Fruit fly (Drosophila melanogaster) whole organism, prepupa: ENCODE results near the gene RAF2.

Source experiments
- CG10631 ChIP-seq: fragments of 200-800 bp; sonication (Bioruptor generic); optimal IDR thresholded peaks from 2 replicates; lab custom pipeline; 2016; ENCODE audit warnings: missing biosample characterization, missing genetic modification characterization
- CG10669 ChIP-seq: fragments of 200-800 bp; sonication (Bioruptor generic); optimal IDR thresholded peaks from 3 replicates; lab custom pipeline; 2018; ENCODE audit warnings: missing biosample characterization, mild to moderate bottlenecking, missing genetic modification characterization, moderate library complexity
- CG11294 ChIP-seq: fragments of 200-800 bp; sonication (Bioruptor generic); IDR thresholded peaks from 2 replicates; pipeline ENCODE4 v1.3.6; 2022; ENCODE audit warnings: missing biosample characterization, missing genetic modification characterization
- CG11762 ChIP-seq: fragments of 200-800 bp; sonication (Bioruptor generic); optimal IDR thresholded peaks from 3 replicates; lab custom pipeline; 2016; ENCODE audit warnings: missing biosample characterization, missing genetic modification characterization; ENCODE audit not compliant: insufficient read depth
- CG11902 ChIP-seq: fragments of 200-800 bp; sonication (Bioruptor generic); optimal IDR thresholded peaks from 3 replicates; lab custom pipeline; 2016; ENCODE audit warnings: missing biosample characterization, missing genetic modification characterization
- CG1621 ChIP-seq: fragments of 200-800 bp; sonication (Bioruptor generic); optimal IDR thresholded peaks from 3 replicates; lab custom pipeline; 2018; ENCODE audit warnings: missing biosample characterization, mild to moderate bottlenecking, missing genetic modification characterization
- CG16779 ChIP-seq: fragments of 200-800 bp; sonication (Bioruptor generic); optimal IDR thresholded peaks from 3 replicates; lab custom pipeline; 2017; ENCODE audit warnings: missing biosample characterization, mild to moderate bottlenecking, missing genetic modification characterization
- CG3032 ChIP-seq: fragments of 200-800 bp; optimal IDR thresholded peaks from 2 replicates; lab custom pipeline; 2019; ENCODE audit warnings: missing biosample characterization, mild to moderate bottlenecking, missing genetic modification characterization, moderate library complexity
- CG31627 ChIP-seq: fragments of 200-800 bp; sonication (Bioruptor generic); optimal IDR thresholded peaks from 3 replicates; lab custom pipeline; 2016; ENCODE audit warnings: missing biosample characterization, missing genetic modification characterization
- CG32006 ChIP-seq: fragments of 200-800 bp; sonication (Bioruptor generic); optimal IDR thresholded peaks from 3 replicates; lab custom pipeline; 2017; ENCODE audit warnings: missing biosample characterization, mild to moderate bottlenecking, missing genetic modification characterization
- CG34406 ChIP-seq: fragments of 200-800 bp; sonication (Bioruptor generic); optimal IDR thresholded peaks from 3 replicates; lab custom pipeline; 2016; ENCODE audit warnings: missing biosample characterization, missing genetic modification characterization
- CG3919 ChIP-seq: fragments of 200-800 bp; sonication (Bioruptor generic); optimal IDR thresholded peaks from 3 replicates; lab custom pipeline; 2016; ENCODE audit warnings: missing biosample characterization, missing genetic modification characterization
- CG4318 ChIP-seq: fragments of 200-800 bp; sonication (Bioruptor generic); optimal IDR thresholded peaks from 3 replicates; lab custom pipeline; 2017; ENCODE audit warnings: missing biosample characterization, mild to moderate bottlenecking, missing genetic modification characterization
- CG6163 ChIP-seq: fragments of 200-800 bp; sonication (Bioruptor generic); IDR thresholded peaks from 3 replicates; pipeline ENCODE4 v1.3.6; 2022; ENCODE audit warnings: missing biosample characterization, missing genetic modification characterization
- CG6276 ChIP-seq: fragments of 200-800 bp; sonication (Bioruptor generic); optimal IDR thresholded peaks from 2 replicates; lab custom pipeline; 2017; ENCODE audit warnings: missing biosample characterization, mild to moderate bottlenecking, missing genetic modification characterization
- CG6792 ChIP-seq: fragments of 200-800 bp; sonication (Bioruptor generic); optimal IDR thresholded peaks from 3 replicates; lab custom pipeline; 2016; ENCODE audit warnings: missing biosample characterization, missing genetic modification characterization
- CG6808 ChIP-seq: fragments of 200-800 bp; sonication (Bioruptor generic); optimal IDR thresholded peaks from 3 replicates; lab custom pipeline; 2017; ENCODE audit warnings: missing biosample characterization, missing genetic modification characterization, mild to moderate bottlenecking, moderate library complexity, missing genetic modification reagents
- CG6854 ChIP-seq: fragments of 200-800 bp; sonication (Bioruptor generic); optimal IDR thresholded peaks from 2 replicates; lab custom pipeline; 2017; ENCODE audit warnings: missing biosample characterization, mild to moderate bottlenecking, missing genetic modification characterization
- CG7368 ChIP-seq: fragments of 200-800 bp; sonication (Bioruptor generic); optimal IDR thresholded peaks from 3 replicates; lab custom pipeline; 2016; ENCODE audit warnings: missing biosample characterization, missing genetic modification characterization
- CG8119 ChIP-seq: fragments of 200-800 bp; sonication (Bioruptor generic); IDR thresholded peaks from 3 replicates; pipeline ENCODE4 v1.3.6; 2022; ENCODE audit warnings: missing biosample characterization, missing genetic modification characterization
- CG8632 ChIP-seq: fragments of 200-800 bp; sonication (Bioruptor generic); optimal IDR thresholded peaks from 3 replicates; lab custom pipeline; 2016; ENCODE audit warnings: missing biosample characterization, missing genetic modification characterization
- Eip75B ChIP-seq: fragments of 200-800 bp; sonication (Bioruptor generic); optimal IDR thresholded peaks from 3 replicates; lab custom pipeline; 2016; ENCODE audit warnings: missing biosample characterization, missing genetic modification characterization
- Eip78C ChIP-seq: fragments of 200-800 bp; sonication (Bioruptor generic); peaks from one replicate; lab custom pipeline; 2016; ENCODE audit warnings: missing biosample characterization, missing genetic modification characterization
- Eip93F ChIP-seq: fragments of 200-800 bp; sonication (Bioruptor generic); optimal IDR thresholded peaks from 2 replicates; lab custom pipeline; 2016; ENCODE audit warnings: missing biosample characterization, mild to moderate bottlenecking, missing genetic modification characterization
- Ets21C ChIP-seq: fragments of 200-800 bp; sonication (Bioruptor generic); optimal IDR thresholded peaks from 3 replicates; lab custom pipeline; 2016; ENCODE audit warnings: missing biosample characterization, missing genetic modification characterization
- Gug ChIP-seq: fragments of 200-800 bp; sonication (Bioruptor generic); IDR thresholded peaks from 2 replicates; pipeline ENCODE4 v1.3.6; 2022; ENCODE audit warnings: missing biosample characterization, missing genetic modification characterization
- Hr38 ChIP-seq: sonication (Bioruptor generic); optimal IDR thresholded peaks from 2 replicates; lab custom pipeline; 2016; ENCODE audit warnings: missing biosample characterization, missing genetic modification characterization
- Hr4 ChIP-seq: fragments of 200-800 bp; sonication (Bioruptor generic); optimal IDR thresholded peaks from 3 replicates; lab custom pipeline; 2016; ENCODE audit warnings: missing biosample characterization, missing genetic modification characterization
- Lpt ChIP-seq: fragments of 200-800 bp; sonication (Bioruptor generic); optimal IDR thresholded peaks from 3 replicates; lab custom pipeline; 2016; ENCODE audit warnings: missing biosample characterization, missing genetic modification characterization
- Met ChIP-seq: fragments of 200-800 bp; sonication (Bioruptor generic); optimal IDR thresholded peaks from 3 replicates; lab custom pipeline; 2016; ENCODE audit warnings: missing biosample characterization, missing genetic modification characterization
- Smox ChIP-seq: fragments of 200-800 bp; sonication (Bioruptor generic); optimal IDR thresholded peaks from 3 replicates; lab custom pipeline; 2016; ENCODE audit warnings: missing biosample characterization, missing genetic modification characterization
- Sox102F ChIP-seq: fragments of 200-800 bp; sonication (Bioruptor generic); optimal IDR thresholded peaks from 2 replicates; lab custom pipeline; 2016; ENCODE audit warnings: missing biosample characterization, mild to moderate bottlenecking, missing genetic modification characterization
- Sox14 ChIP-seq: fragments of 200-800 bp; sonication (Bioruptor generic); optimal IDR thresholded peaks from 3 replicates; lab custom pipeline; 2016; ENCODE audit warnings: missing biosample characterization, missing genetic modification characterization
- achi ChIP-seq: fragments of 200-800 bp; sonication (Bioruptor generic); optimal IDR thresholded peaks from 3 replicates; lab custom pipeline; 2016; ENCODE audit warnings: missing biosample characterization, missing genetic modification characterization
- acj6 ChIP-seq: fragments of 200-800 bp; sonication (Bioruptor generic); optimal IDR thresholded peaks from 3 replicates; lab custom pipeline; 2016; ENCODE audit warnings: missing biosample characterization, missing genetic modification characterization
- cyc ChIP-seq: fragments of 200-800 bp; sonication (Bioruptor generic); optimal IDR thresholded peaks from 3 replicates; lab custom pipeline; 2016; ENCODE audit warnings: missing biosample characterization, missing genetic modification characterization
- dac ChIP-seq: fragments of 200-800 bp; sonication (Bioruptor generic); optimal IDR thresholded peaks from 2 replicates; lab custom pipeline; 2017; ENCODE audit warnings: missing biosample characterization, mild to moderate bottlenecking, missing genetic modification characterization
- dsx ChIP-seq: fragments of 200-800 bp; optimal IDR thresholded peaks from 3 replicates; lab custom pipeline; 2019; ENCODE audit warnings: missing biosample characterization, mild to moderate bottlenecking, missing genetic modification characterization, moderate library complexity; ENCODE audit not compliant: poor library complexity, severe bottlenecking
- eg ChIP-seq: fragments of 200-800 bp; sonication (Bioruptor generic); IDR thresholded peaks from 3 replicates; pipeline ENCODE4 v1.3.6; 2022; ENCODE audit warnings: missing biosample characterization, missing genetic modification characterization
- esn ChIP-seq: fragments of 200-800 bp; sonication (Bioruptor generic); optimal IDR thresholded peaks from 2 replicates; lab custom pipeline; 2016; ENCODE audit warnings: missing biosample characterization, mild to moderate bottlenecking, missing genetic modification characterization, moderate library complexity
- fd59A ChIP-seq: fragments of 200-800 bp; sonication (Bioruptor generic); optimal IDR thresholded peaks from 2 replicates; lab custom pipeline; 2017; ENCODE audit warnings: missing biosample characterization, mild to moderate bottlenecking, missing genetic modification characterization, missing genetic modification reagents
- fd85E ChIP-seq: fragments of 200-800 bp; sonication (Bioruptor generic); optimal IDR thresholded peaks from 3 replicates; lab custom pipeline; 2016; ENCODE audit warnings: missing biosample characterization, missing genetic modification characterization
- fkh ChIP-seq: fragments of 200-800 bp; sonication (Bioruptor generic); optimal IDR thresholded peaks from 3 replicates; lab custom pipeline; 2017; ENCODE audit warnings: missing biosample characterization, mild to moderate bottlenecking, missing genetic modification characterization, moderate library complexity
- lz ChIP-seq: fragments of 200-800 bp; sonication (Bioruptor generic); optimal IDR thresholded peaks from 3 replicates; lab custom pipeline; 2016; ENCODE audit warnings: missing biosample characterization, missing genetic modification characterization
- net ChIP-seq: fragments of 200-800 bp; sonication (Bioruptor generic); optimal IDR thresholded peaks from 3 replicates; lab custom pipeline; 2016; ENCODE audit warnings: missing biosample characterization, missing genetic modification characterization
- salr ChIP-seq, 2 experiments: fragments of 200-800 bp; sonication (Bioruptor generic); optimal IDR thresholded peaks; 3 replicates each; lab custom pipeline; 2016 to 2018; ENCODE audit warnings: missing biosample characterization in 2 of 2, missing genetic modification characterization in 2 of 2, mild to moderate bottlenecking in 1 of 2
- spab ChIP-seq: fragments of 200-800 bp; sonication (Bioruptor generic); optimal IDR thresholded peaks from 2 replicates; lab custom pipeline; 2017; ENCODE audit warnings: missing biosample characterization, mild to moderate bottlenecking, missing genetic modification characterization, missing genetic modification reagents
- ss ChIP-seq, 2 experiments: fragments of 200-800 bp; sonication (Bioruptor generic); optimal IDR thresholded peaks; 2 replicates in 1 of 2; 3 replicates in 1 of 2; lab custom pipeline; 2017 to 2018; ENCODE audit warnings: mild to moderate bottlenecking in 2 of 2, missing biosample characterization in 2 of 2, missing genetic modification characterization in 2 of 2, moderate library complexity in 1 of 2
- svp ChIP-seq: fragments of 200-800 bp; sonication (Bioruptor generic); peaks from one replicate; lab custom pipeline; 2016; ENCODE audit warnings: missing biosample characterization, missing genetic modification characterization
- topi ChIP-seq: fragments of 200-800 bp; sonication (Bioruptor generic); optimal IDR thresholded peaks from 3 replicates; lab custom pipeline; 2016; ENCODE audit warnings: missing biosample characterization, missing genetic modification characterization
- vri ChIP-seq: fragments of 200-800 bp; sonication (Bioruptor generic); optimal IDR thresholded peaks from 3 replicates; lab custom pipeline; 2016; ENCODE audit warnings: missing biosample characterization, mild to moderate bottlenecking, missing genetic modification characterization

RAF2 gene

DNA sequence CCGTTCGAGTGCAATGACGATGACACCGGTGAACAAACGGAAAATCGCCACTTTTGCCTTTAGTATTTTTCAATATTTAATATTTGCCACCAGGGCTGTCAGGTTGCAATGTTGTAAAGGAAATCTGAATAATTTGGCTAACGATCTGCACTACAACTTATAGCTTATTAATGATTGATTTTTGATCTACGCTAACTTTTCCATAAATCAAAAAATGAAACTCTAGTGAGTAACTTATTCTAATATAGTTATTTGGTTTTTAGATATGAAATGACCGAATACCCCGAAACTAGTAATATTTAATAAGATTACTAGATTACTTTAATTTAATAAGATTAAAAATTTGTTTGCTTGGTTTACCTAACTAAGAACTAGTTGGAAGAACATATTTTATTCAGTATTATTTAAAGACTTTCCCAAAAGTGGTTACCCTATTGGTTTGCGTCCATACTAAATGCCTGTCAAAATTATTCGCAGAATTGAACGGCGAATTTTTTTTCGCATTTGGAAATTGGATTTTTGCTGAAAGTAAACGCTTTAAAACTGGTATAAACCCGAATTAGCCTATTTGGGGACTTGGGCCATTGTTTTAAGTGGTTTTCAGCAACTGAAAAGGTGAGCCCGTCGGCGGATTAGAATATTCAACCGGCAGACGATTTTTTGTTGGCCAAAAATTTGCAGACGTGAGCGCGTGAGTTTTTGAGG, at the start of gene RAF2, which contains the start of gene Agpat3:
Gene RAF2 (plus strand): TSS at position 448 of the 705 bp plus-strand sequence.
Gene Agpat3 (minus strand): TSS at position 78 of the 705 bp plus-strand sequence.
- peak; percentile 49 for TF ChIP-seq CG11902 (GFP tag; lab: Kevin White, UChicago)
- TF ChIP-seq svp = no peak
- TF ChIP-seq spab (GFP tag; lab: Kevin White, UChicago) = no peak
- no peak for TF ChIP-seq CG6808 (GFP tag; lab: Kevin White, UChicago)
- no peak for TF ChIP-seq dsx (GFP tag; lab: Kevin White, UChicago)
- TF ChIP-seq CG3032 (tag; lab: Kevin White, UChicago) = peak; percentile 57
- TF ChIP-seq CG8119 (GFP tag; lab: Robert Waterston, UW) = 0 out of 3 replicates have a peak, but pooled peaks have one; percentile 29
- TF ChIP-seq cyc (GFP tag; lab: Kevin White, UChicago) = peak; percentile 61
- no peak for TF ChIP-seq fd85E (GFP tag; lab: Kevin White, UChicago)
- peak; percentile 37 for TF ChIP-seq Hr4 (GFP tag; lab: Kevin White, UChicago)
- peak; percentile 16 for TF ChIP-seq CG10669
- TF ChIP-seq dac (GFP tag; lab: Kevin White, UChicago) = no peak
- TF ChIP-seq lz (GFP tag; lab: Kevin White, UChicago) = peak; percentile 34
- peak; percentile 52 for TF ChIP-seq CG10631 (GFP tag; lab: Kevin White, UChicago)
- TF ChIP-seq Eip75B (GFP tag; lab: Kevin White, UChicago) = peak; percentile 7
- TF ChIP-seq CG4318 (GFP tag; lab: Kevin White, UChicago) = peak; percentile 12
- TF ChIP-seq CG8632 (GFP tag; lab: Kevin White, UChicago) = no peak
- no peak for TF ChIP-seq topi (GFP tag; lab: Kevin White, UChicago)
- TF ChIP-seq CG6276 = no peak
- no peak for TF ChIP-seq Lpt (GFP tag; lab: Kevin White, UChicago)
- TF ChIP-seq CG6163 (GFP tag; lab: Robert Waterston, UW) = 0 out of 3 replicates have a peak, but pooled peaks have one; percentile 40
- no peak for TF ChIP-seq fd59A (GFP tag; lab: Kevin White, UChicago)
- TF ChIP-seq fkh = no peak
- no peak for TF ChIP-seq Sox102F (GFP tag; lab: Kevin White, UChicago)
- peak; percentile 30 for TF ChIP-seq CG34406
- peak; percentile 59; the same call in 1 of the 3 replicates for TF ChIP-seq eg
- TF ChIP-seq salr (GFP tag; optimal IDR thresholded peaks at IDR 0.05; lab: Kevin White, UChicago) = peak in 1 of 2 experiments; percentile 40
- peak; percentile 12 for TF ChIP-seq CG6792 (GFP tag; lab: Kevin White, UChicago)
- TF ChIP-seq CG6854 (GFP tag; lab: Kevin White, UChicago) = no peak
- no peak for TF ChIP-seq Hr38
- peak; percentile 31; the same call in 1 of the 2 replicates for TF ChIP-seq CG11294 (GFP tag; lab: Robert Waterston, UW)
- TF ChIP-seq acj6 = peak; percentile 63
- TF ChIP-seq ss (GFP tag; optimal IDR thresholded peaks at IDR 0.05; lab: Kevin White, UChicago) = no peak
- peak; percentile 82 for TF ChIP-seq achi
- no peak for TF ChIP-seq CG1621
- TF ChIP-seq net (GFP tag; lab: Kevin White, UChicago) = no peak
- peak; percentile 67 for TF ChIP-seq CG31627 (GFP tag; lab: Kevin White, UChicago)
- peak; percentile 42 for TF ChIP-seq CG32006
- TF ChIP-seq Ets21C (GFP tag; lab: Kevin White, UChicago) = peak; percentile 23
- TF ChIP-seq CG11762 (GFP tag; lab: Kevin White, UChicago) = no peak
- TF ChIP-seq CG16779 (tag; lab: Kevin White, UChicago) = no peak
- no peak; the same call in 1 of the 2 replicates for TF ChIP-seq Gug (GFP tag; lab: Robert Waterston, UW)
- no peak for TF ChIP-seq Smox (GFP tag; lab: Kevin White, UChicago)
- no peak for TF ChIP-seq vri (GFP tag; lab: Kevin White, UChicago)
- TF ChIP-seq Met (GFP tag; lab: Kevin White, UChicago) = peak; percentile 20
- no peak for TF ChIP-seq Sox14 (GFP tag; lab: Kevin White, UChicago)
- TF ChIP-seq Eip78C (GFP tag; lab: Kevin White, UChicago) = peak; percentile 44
- peak; percentile 46 for TF ChIP-seq esn (GFP tag; lab: Kevin White, UChicago)
- peak; percentile 34 for TF ChIP-seq CG3919 (GFP tag; lab: Kevin White, UChicago)
- TF ChIP-seq CG7368 (GFP tag; lab: Kevin White, UChicago) = no peak
- no peak for TF ChIP-seq Eip93F (GFP tag; lab: Kevin White, UChicago)
